Fruit fly (Drosophila melanogaster) whole organism, prepupa: ENCODE data around the gene CG14664.

Experiments used
- CG3919 ChIP-seq: fragments of 200-800 bp; sonication (Bioruptor generic); optimal IDR thresholded peaks from 3 replicates; lab custom pipeline; 2016; ENCODE audit warnings: missing biosample characterization, missing genetic modification characterization
- CG8319 ChIP-seq: fragments of 200-800 bp; sonication (Bioruptor generic); optimal IDR thresholded peaks from 3 replicates; lab custom pipeline; 2016; ENCODE audit warnings: missing biosample characterization, missing genetic modification characterization
- Ets21C ChIP-seq: fragments of 200-800 bp; sonication (Bioruptor generic); optimal IDR thresholded peaks from 3 replicates; lab custom pipeline; 2016; ENCODE audit warnings: missing biosample characterization, missing genetic modification characterization
- Hr39 ChIP-seq: fragments of 200-800 bp; sonication (Bioruptor generic); optimal IDR thresholded peaks from 2 replicates; lab custom pipeline; 2016; ENCODE audit warnings: missing biosample characterization, missing genetic modification characterization
- OdsH ChIP-seq: fragments of 200-800 bp; sonication (Bioruptor generic); optimal IDR thresholded peaks from 3 replicates; lab custom pipeline; 2016; ENCODE audit warnings: missing biosample characterization, missing genetic modification characterization
- Smox ChIP-seq: fragments of 200-800 bp; sonication (Bioruptor generic); optimal IDR thresholded peaks from 3 replicates; lab custom pipeline; 2016; ENCODE audit warnings: missing biosample characterization, missing genetic modification characterization
- eg ChIP-seq: fragments of 200-800 bp; sonication (Bioruptor generic); IDR thresholded peaks from 3 replicates; pipeline ENCODE4 v1.3.6; 2022; ENCODE audit warnings: missing biosample characterization, missing genetic modification characterization
- fd85E ChIP-seq: fragments of 200-800 bp; sonication (Bioruptor generic); optimal IDR thresholded peaks from 3 replicates; lab custom pipeline; 2016; ENCODE audit warnings: missing biosample characterization, missing genetic modification characterization
- spab ChIP-seq: fragments of 200-800 bp; sonication (Bioruptor generic); optimal IDR thresholded peaks from 2 replicates; lab custom pipeline; 2017; ENCODE audit warnings: missing biosample characterization, mild to moderate bottlenecking, missing genetic modification characterization, missing genetic modification reagents
- vri ChIP-seq: fragments of 200-800 bp; sonication (Bioruptor generic); optimal IDR thresholded peaks from 3 replicates; lab custom pipeline; 2016; ENCODE audit warnings: missing biosample characterization, mild to moderate bottlenecking, missing genetic modification characterization

Gene CG14664

dm6 chr3R:5270806-5271205, 46.9 kb downstream of the CG14664 start (continued):
- TF ChIP-seq vri (GFP tag; lab: Kevin White, UChicago) (no peak), Hr39 (no peak), fd85E (no peak), CG3919 (GFP tag; lab: Kevin White, UChicago) (no peak), Smox (GFP tag; lab: Kevin White, UChicago) (no peak), OdsH (GFP tag; lab: Kevin White, UChicago) (peak; percentile 53), spab (GFP tag; lab: Kevin White, UChicago) (no peak), eg (GFP tag; lab: Robert Waterston, UW) (no peak), CG8319 (GFP tag; lab: Kevin White, UChicago) (peak; percentile 6), Ets21C (GFP tag; lab: Kevin White, UChicago) (no peak)
